Fruit fly (Drosophila melanogaster): ENCODE data around the gene Cpr65Ax2.

dm6 chr3L:6132009-6132408, 18.6 kb downstream of the Cpr65Ax2 start, which contains the start of gene Cpr65Au:
- no peak for TF ChIP-seq D1 (tag; optimal IDR thresholded peaks at IDR 0.05)
- no peak for TF ChIP-seq CG32121 (GFP tag; IDR thresholded peaks at IDR 0.05)
- TF ChIP-seq CG9948 (tag; optimal IDR thresholded peaks at IDR 0.05), result no peak
- TF ChIP-seq CG34367 (tag; optimal IDR thresholded peaks at IDR 0.05), result no peak
- TF ChIP-seq CG8301 (tag; optimal IDR thresholded peaks at IDR 0.05), result no peak
